Worm (Caenorhabditis elegans) whole organism, L1 larva: ENCODE data around the gene C02D5.2.

Experiments
- aly-2 ChIP-seq: fragments of 150-350 bp; optimal IDR thresholded peaks from 2 replicates; lab custom pipeline; 2014; ENCODE audit warnings: missing biosample characterization, missing genetic modification characterization
- lin-15B ChIP-seq: fragments of 150-350 bp; sonication (generic microtip); optimal IDR thresholded peaks from 3 replicates; lab custom pipeline; 2014; ENCODE audit warnings: missing biosample characterization, missing genetic modification characterization
- nhr-76 ChIP-seq: sonication (generic microtip); optimal IDR thresholded peaks from 2 replicates; lab custom pipeline; 2017; ENCODE audit warnings: missing biosample characterization, missing genetic modification characterization
- nhr-77 ChIP-seq: fragments of 150-350 bp; optimal IDR thresholded peaks from 2 replicates; lab custom pipeline; 2014; ENCODE audit warnings: missing biosample characterization, missing genetic modification characterization
- pag-3 ChIP-seq: sonication (generic microtip); optimal IDR thresholded peaks from 2 replicates; lab custom pipeline; 2017; ENCODE audit warnings: missing genetic modification characterization, mild to moderate bottlenecking, missing compliant biosample characterization, antibody characterized with exemption, borderline replicate concordance; ENCODE audit not compliant: insufficient read depth
- sptf-1 ChIP-seq: fragments of 150-350 bp; optimal IDR thresholded peaks from 2 replicates; lab custom pipeline; 2014; ENCODE audit warnings: missing biosample characterization, missing genetic modification characterization
- unc-30 ChIP-seq: sonication (generic microtip); optimal IDR thresholded peaks from 2 replicates; lab custom pipeline; 2017; ENCODE audit warnings: missing biosample characterization, missing genetic modification characterization
- unc-62 ChIP-seq: fragments of 150-350 bp; optimal IDR thresholded peaks from 2 replicates; lab custom pipeline; 2014; ENCODE audit warnings: missing biosample characterization, missing genetic modification reagents, missing genetic modification characterization

- TF ChIP-seq pag-3 (tag; lab: Kevin White, UChicago): no peak
- TF ChIP-seq unc-30 (tag; lab: Kevin White, UChicago): no peak
- TF ChIP-seq nhr-76 (tag; lab: Kevin White, UChicago): no peak
- TF ChIP-seq sptf-1 (tag; lab: Kevin White, UChicago): no peak
- no peak for TF ChIP-seq unc-62
- no peak for TF ChIP-seq lin-15B (tag; lab: Kevin White, UChicago)
- TF ChIP-seq aly-2 (tag; lab: Kevin White, UChicago): no peak
- no peak for TF ChIP-seq nhr-77 (tag; lab: Kevin White, UChicago)
These were observed 37.0 kb downstream of the C02D5.2 start for ce11 chrIII:8594088-8594487.
